Worm (Caenorhabditis elegans) whole organism, early embryonic: ENCODE data around the gene srh-283.

Source experiments
- B0310.2 ChIP-seq: sonication (generic microtip); optimal IDR thresholded peaks from 2 replicates; lab custom pipeline; 2016; ENCODE audit warnings: mild to moderate bottlenecking, missing genetic modification characterization, missing compliant biosample characterization
- F13C5.2 ChIP-seq: sonication (generic microtip); optimal IDR thresholded peaks from 2 replicates; lab custom pipeline; 2017; ENCODE audit warnings: mild to moderate bottlenecking, missing genetic modification characterization, inconsistent platforms, missing compliant biosample characterization
- aly-1 ChIP-seq: sonication (generic microtip); optimal IDR thresholded peaks from 2 replicates; lab custom pipeline; 2016; ENCODE audit warnings: missing genetic modification characterization, missing compliant biosample characterization
- ama-1 ChIP-seq: fragments of 150-350 bp; optimal IDR thresholded peaks from 2 replicates; lab custom pipeline; 2014
- ceh-13 ChIP-seq: fragments of 200-800 bp; sonication (Bioruptor generic); optimal IDR thresholded peaks from 2 replicates; lab custom pipeline; 2018; ENCODE audit warnings: mild to moderate bottlenecking, missing genetic modification characterization, missing compliant biosample characterization
- ceh-36 ChIP-seq: sonication (generic microtip); optimal IDR thresholded peaks from 2 replicates; lab custom pipeline; 2016; ENCODE audit warnings: missing genetic modification characterization, inconsistent platforms, missing compliant biosample characterization
- ets-7 ChIP-seq: sonication (generic microtip); optimal IDR thresholded peaks from 2 replicates; lab custom pipeline; 2016; ENCODE audit warnings: missing genotype, missing genetic modification characterization, missing compliant biosample characterization
- flt-1 ChIP-seq: fragments of 200-800 bp; sonication (Bioruptor generic); IDR thresholded peaks from 2 replicates; pipeline ENCODE4 v1.3.6; 2022; ENCODE audit warnings: missing genetic modification characterization, missing compliant biosample characterization
- hmbx-1 ChIP-seq: sonication (generic microtip); optimal IDR thresholded peaks from 2 replicates; lab custom pipeline; 2016; ENCODE audit warnings: mild to moderate bottlenecking, missing genetic modification characterization, missing compliant biosample characterization
- hmg-4 ChIP-seq: fragments of 200-800 bp; sonication (Bioruptor generic); optimal IDR thresholded peaks from 2 replicates; lab custom pipeline; 2018; ENCODE audit warnings: mild to moderate bottlenecking, missing genetic modification characterization, missing compliant biosample characterization
- hnd-1 ChIP-seq: sonication (generic microtip); optimal IDR thresholded peaks from 2 replicates; lab custom pipeline; 2016; ENCODE audit warnings: missing genetic modification characterization, missing compliant biosample characterization
- pes-1 ChIP-seq: fragments of 200-800 bp; sonication (Bioruptor generic); IDR thresholded peaks from 2 replicates; pipeline ENCODE4 v1.3.6; 2022; ENCODE audit warnings: missing genetic modification reagents, missing genetic modification characterization, missing compliant biosample characterization
- scrt-1 ChIP-seq: fragments of 200-800 bp; sonication (Bioruptor generic); IDR thresholded peaks from 2 replicates; pipeline ENCODE4 v1.3.6; 2022; ENCODE audit warnings: missing genetic modification characterization, missing compliant biosample characterization
- sea-1 ChIP-seq: fragments of 200-800 bp; sonication (Bioruptor generic); conservative IDR thresholded peaks from 2 replicates; pipeline ENCODE4 v1.3.6; 2022; ENCODE audit warnings: missing genetic modification characterization, missing compliant biosample characterization
- tbx-11 ChIP-seq: fragments of 200-800 bp; sonication (Bioruptor generic); IDR thresholded peaks from 2 replicates; pipeline ENCODE4 v1.3.6; 2022; ENCODE audit warnings: missing genetic modification characterization, missing compliant biosample characterization
- tbx-37 ChIP-seq: fragments of 200-800 bp; sonication (Bioruptor generic); conservative IDR thresholded peaks from 2 replicates; pipeline ENCODE4 v1.3.6; 2022; ENCODE audit warnings: missing genetic modification reagents, missing genetic modification characterization, missing compliant biosample characterization
- tra-4 ChIP-seq: sonication (generic microtip); optimal IDR thresholded peaks from 2 replicates; lab custom pipeline; 2017; ENCODE audit warnings: missing genetic modification characterization, missing compliant biosample characterization

The srh-283 gene

ce11 chrV:17732516-17732915 lies 32.6 kb upstream of the srh-283 start, which contains the start of gene twk-42:
Gene twk-42 (minus strand): TSS chrV:17732616.
- TF ChIP-seq tbx-11 (no peak), ets-7 (no peak), B0310.2 (tag; lab: Kevin White, UChicago) (no peak), hmbx-1 (tag; lab: Kevin White, UChicago) (no peak), tbx-37 (no peak), ceh-13 (GFP tag; lab: Kevin White, UChicago) (no peak), pes-1 (GFP tag; lab: Robert Waterston, UW) (no peak), ceh-36 (tag; lab: Kevin White, UChicago) (no peak), flt-1 (GFP tag; lab: Robert Waterston, UW) (no peak), ama-1 (lab: Kevin White, UChicago) (no peak), F13C5.2 (tag; lab: Kevin White, UChicago) (no peak)

ce11 chrV:17739801-17740200 lies 25.3 kb upstream of the srh-283 start, which contains the start of gene cutl-4:
Gene cutl-4 (minus strand): TSS chrV:17739901.
- no peak for TF ChIP-seq ets-7
- no peak for TF ChIP-seq hnd-1 (tag; lab: Kevin White, UChicago)
- TF ChIP-seq tbx-37 = no peak
- TF ChIP-seq pes-1 (GFP tag; lab: Robert Waterston, UW) = no peak
- no peak for TF ChIP-seq hmbx-1 (tag; lab: Kevin White, UChicago)
- TF ChIP-seq tbx-11 = no peak
- TF ChIP-seq aly-1 = no peak
- no peak for TF ChIP-seq F13C5.2 (tag; lab: Kevin White, UChicago)
- no peak for TF ChIP-seq B0310.2 (tag; lab: Kevin White, UChicago)
- TF ChIP-seq ceh-13 (GFP tag; lab: Kevin White, UChicago) = no peak
- TF ChIP-seq tra-4 (tag; lab: Kevin White, UChicago) = no peak
- no peak for TF ChIP-seq scrt-1
- no peak for TF ChIP-seq sea-1 (GFP tag; lab: Robert Waterston, UW)

ce11 chrV:17743802-17744201 lies 21.3 kb upstream of the srh-283 start:
- TF ChIP-seq ceh-36 (tag; lab: Kevin White, UChicago) = peak; percentile 71
- no peak for TF ChIP-seq B0310.2 (tag; lab: Kevin White, UChicago)
- no peak for TF ChIP-seq scrt-1
- no peak for TF ChIP-seq hmg-4 (GFP tag; lab: Kevin White, UChicago)
- no peak for TF ChIP-seq ets-7
- no peak for TF ChIP-seq flt-1 (GFP tag; lab: Robert Waterston, UW)
- no peak for TF ChIP-seq ama-1 (lab: Kevin White, UChicago)
- no peak for TF ChIP-seq tra-4 (tag; lab: Kevin White, UChicago)
- no peak for TF ChIP-seq ceh-13 (GFP tag; lab: Kevin White, UChicago)

ce11 chrV:17746959-17747358 lies 18.2 kb upstream of the srh-283 start, which contains the start of gene twk-36:
Gene twk-36 (minus strand): TSS chrV:17747059.
- TF ChIP-seq B0310.2 (tag; lab: Kevin White, UChicago) (no peak), sea-1 (GFP tag; lab: Robert Waterston, UW) (no peak), tbx-37 (no peak), scrt-1 (no peak), ceh-13 (GFP tag; lab: Kevin White, UChicago) (no peak), hmbx-1 (tag; lab: Kevin White, UChicago) (no peak), hnd-1 (tag; lab: Kevin White, UChicago) (no peak), tra-4 (tag; lab: Kevin White, UChicago) (no peak), pes-1 (GFP tag; lab: Robert Waterston, UW) (no peak), F13C5.2 (tag; lab: Kevin White, UChicago) (no peak), ama-1 (lab: Kevin White, UChicago) (no peak), flt-1 (GFP tag; lab: Robert Waterston, UW) (no peak), aly-1 (no peak), tbx-11 (no peak), ceh-36 (tag; lab: Kevin White, UChicago) (no peak), hmg-4 (GFP tag; lab: Kevin White, UChicago) (no peak), ets-7 (no peak)

- no peak for TF ChIP-seq tbx-37
- no peak for TF ChIP-seq hmbx-1 (tag; lab: Kevin White, UChicago)
- no peak for TF ChIP-seq B0310.2 (tag; lab: Kevin White, UChicago)
- TF ChIP-seq F13C5.2 (tag; lab: Kevin White, UChicago) = no peak
- TF ChIP-seq pes-1 (GFP tag; lab: Robert Waterston, UW) = no peak
- TF ChIP-seq aly-1 = no peak
- no peak for TF ChIP-seq tra-4 (tag; lab: Kevin White, UChicago)
- TF ChIP-seq ama-1 (lab: Kevin White, UChicago) = no peak
- TF ChIP-seq hmg-4 (GFP tag; lab: Kevin White, UChicago) = no peak
- TF ChIP-seq tbx-11 = no peak
- TF ChIP-seq ets-7 = no peak
- no peak for TF ChIP-seq flt-1 (GFP tag; lab: Robert Waterston, UW)
Observed at ce11 chrV:17749181-17749580, 16.0 kb upstream of the srh-283 start, which contains the start of gene R12G8.1. Gene R12G8.1 (minus strand): TSS chrV:17749243.

- no peak for TF ChIP-seq B0310.2 (tag; lab: Kevin White, UChicago)
- TF ChIP-seq ama-1 (lab: Kevin White, UChicago) = no peak
- no peak for TF ChIP-seq ceh-36 (tag; lab: Kevin White, UChicago)
- TF ChIP-seq ceh-13 (GFP tag; lab: Kevin White, UChicago) = no peak
- TF ChIP-seq tbx-37 = no peak
- TF ChIP-seq ets-7 = no peak
- TF ChIP-seq F13C5.2 (tag; lab: Kevin White, UChicago) = no peak
- no peak for TF ChIP-seq flt-1 (GFP tag; lab: Robert Waterston, UW)
- TF ChIP-seq pes-1 (GFP tag; lab: Robert Waterston, UW) = no peak
- TF ChIP-seq hnd-1 (tag; lab: Kevin White, UChicago) = no peak
- TF ChIP-seq tbx-11 = no peak
- no peak for TF ChIP-seq sea-1 (GFP tag; lab: Robert Waterston, UW)
- no peak for TF ChIP-seq scrt-1
- no peak for TF ChIP-seq hmg-4 (GFP tag; lab: Kevin White, UChicago)
Observed at ce11 chrV:17752340-17752739, 12.8 kb upstream of the srh-283 start.

- no peak for TF ChIP-seq hnd-1 (tag; lab: Kevin White, UChicago)
Observed at ce11 chrV:17754999-17755398, 10.1 kb upstream of the srh-283 start.
